Fruit fly (Drosophila melanogaster) whole organism, embryonic: ENCODE measurements around the gene CG4839.

Source experiments
- CG10959 ChIP-seq: fragments of 200-800 bp; sonication (Bioruptor generic); IDR thresholded peaks from 2 replicates; pipeline ENCODE4 v1.3.6; 2022; ENCODE audit warnings: missing biosample characterization, missing genetic modification characterization
- CG12104 ChIP-seq: fragments of 200-800 bp; sonication (Bioruptor generic); optimal IDR thresholded peaks from 3 replicates; lab custom pipeline; 2016; ENCODE audit warnings: missing biosample characterization, missing genetic modification characterization
- CG12236 ChIP-seq: fragments of 200-800 bp; sonication (Bioruptor generic); optimal IDR thresholded peaks from 2 replicates; lab custom pipeline; 2016; ENCODE audit warnings: missing biosample characterization, missing genetic modification characterization
- CG1529 ChIP-seq: fragments of 200-800 bp; sonication (Bioruptor generic); optimal IDR thresholded peaks from 3 replicates; lab custom pipeline; 2018; ENCODE audit warnings: missing biosample characterization, missing genetic modification characterization
- CG1602 ChIP-seq: fragments of 200-800 bp; sonication (Bioruptor generic); optimal IDR thresholded peaks from 3 replicates; lab custom pipeline; 2016; ENCODE audit warnings: missing biosample characterization, missing genetic modification characterization
- CG17568 ChIP-seq: fragments of 200-800 bp; sonication (Bioruptor generic); optimal IDR thresholded peaks from 2 replicates; lab custom pipeline; 2018; ENCODE audit warnings: missing biosample characterization, mild to moderate bottlenecking, missing genetic modification characterization, moderate library complexity
- CG17612 ChIP-seq: fragments of 200-800 bp; sonication (Bioruptor generic); IDR thresholded peaks from 2 replicates; pipeline ENCODE4 v1.3.6; 2022; ENCODE audit warnings: missing biosample characterization, missing genetic modification characterization
- CG17802 ChIP-seq: fragments of 200-800 bp; sonication (Bioruptor generic); optimal IDR thresholded peaks from 2 replicates; lab custom pipeline; 2018; ENCODE audit warnings: missing biosample characterization, mild to moderate bottlenecking, missing genetic modification characterization, moderate library complexity
- CG1792 ChIP-seq: fragments of 200-800 bp; sonication (Bioruptor generic); optimal IDR thresholded peaks from 2 replicates; lab custom pipeline; 2016; ENCODE audit warnings: missing biosample characterization, missing genetic modification characterization
- CG2116 ChIP-seq: fragments of 200-800 bp; sonication (Bioruptor generic); optimal IDR thresholded peaks from 3 replicates; lab custom pipeline; 2018; ENCODE audit warnings: missing biosample characterization, mild to moderate bottlenecking, missing genetic modification characterization
- CG2678 ChIP-seq: fragments of 200-800 bp; sonication (Bioruptor generic); optimal IDR thresholded peaks from 3 replicates; lab custom pipeline; 2019; ENCODE audit warnings: missing biosample characterization, mild to moderate bottlenecking, missing genetic modification characterization, moderate library complexity
- CG2875 ChIP-seq: fragments of 200-800 bp; sonication (Bioruptor generic); optimal IDR thresholded peaks from 2 replicates; lab custom pipeline; 2017; ENCODE audit warnings: missing biosample characterization, mild to moderate bottlenecking, missing genetic modification characterization, missing genetic modification reagents
- CG3847 ChIP-seq: fragments of 200-800 bp; sonication (Bioruptor generic); IDR thresholded peaks from 2 replicates; pipeline ENCODE4 v1.3.6; 2022; ENCODE audit warnings: missing biosample characterization, missing genetic modification characterization
- CG4820 ChIP-seq: fragments of 200-800 bp; sonication (Bioruptor generic); optimal IDR thresholded peaks from 3 replicates; lab custom pipeline; 2016; ENCODE audit warnings: missing biosample characterization, missing genetic modification characterization
- CG4854 ChIP-seq: fragments of 200-800 bp; sonication (Bioruptor generic); optimal IDR thresholded peaks from 2 replicates; lab custom pipeline; 2016; ENCODE audit warnings: missing biosample characterization, missing genetic modification characterization, inconsistent platforms
- CG5180 ChIP-seq: fragments of 200-800 bp; sonication (Bioruptor generic); optimal IDR thresholded peaks from 3 replicates; lab custom pipeline; 2017; ENCODE audit warnings: missing biosample characterization, missing genetic modification characterization, mild to moderate bottlenecking, moderate library complexity, missing genetic modification reagents
- CG6175 ChIP-seq: fragments of 200-800 bp; sonication (Bioruptor generic); IDR thresholded peaks from 3 replicates; pipeline ENCODE4 v1.3.6; 2022; ENCODE audit warnings: missing biosample characterization, missing genetic modification characterization
- CG6272 ChIP-seq: fragments of 200-800 bp; sonication (Bioruptor generic); IDR thresholded peaks from 2 replicates; pipeline ENCODE4 v1.3.6; 2022; ENCODE audit warnings: missing biosample characterization, missing genetic modification characterization
- CG7839 ChIP-seq: fragments of 200-800 bp; sonication (Bioruptor generic); optimal IDR thresholded peaks from 3 replicates; lab custom pipeline; 2018; ENCODE audit warnings: missing biosample characterization, mild to moderate bottlenecking, missing genetic modification characterization, moderate library complexity
- CG8089 ChIP-seq: fragments of 200-800 bp; sonication (Bioruptor generic); optimal IDR thresholded peaks from 3 replicates; lab custom pipeline; 2016; ENCODE audit warnings: missing biosample characterization, missing genetic modification characterization
- CG9817 ChIP-seq: fragments of 200-800 bp; sonication (Bioruptor generic); optimal IDR thresholded peaks from 2 replicates; lab custom pipeline; 2018; ENCODE audit warnings: missing biosample characterization, mild to moderate bottlenecking, missing genetic modification characterization, moderate library complexity
- Hand ChIP-seq: fragments of 200-800 bp; sonication (Bioruptor generic); optimal IDR thresholded peaks from 2 replicates; lab custom pipeline; 2017; ENCODE audit warnings: mild to moderate bottlenecking, missing biosample characterization, missing genetic modification reagents, missing genetic modification characterization
- Hmx ChIP-seq: fragments of 200-800 bp; sonication (Bioruptor generic); optimal IDR thresholded peaks from 2 replicates; lab custom pipeline; 2016; ENCODE audit warnings: missing biosample characterization, missing genetic modification characterization
- Lpt ChIP-seq: fragments of >200 bp; optimal IDR thresholded peaks from 2 replicates; lab custom pipeline; 2018; ENCODE audit warnings: missing biosample characterization, missing genetic modification characterization
- MTF-1 ChIP-seq: fragments of 200-800 bp; sonication (Bioruptor generic); optimal IDR thresholded peaks from 2 replicates; lab custom pipeline; 2018; ENCODE audit warnings: missing biosample characterization, mild to moderate bottlenecking, missing genetic modification characterization, borderline replicate concordance
- NFAT ChIP-seq: fragments of 200-800 bp; sonication (Bioruptor generic); IDR thresholded peaks from 2 replicates; pipeline ENCODE4 v1.3.6; 2022; ENCODE audit warnings: missing biosample characterization, missing genetic modification characterization
- NK7.1 ChIP-seq: fragments of 200-800 bp; sonication (Bioruptor generic); optimal IDR thresholded peaks from 3 replicates; lab custom pipeline; 2016; ENCODE audit warnings: missing biosample characterization, missing genetic modification characterization
- Neu2 ChIP-seq: fragments of 200-800 bp; sonication (Bioruptor generic); optimal IDR thresholded peaks from 3 replicates; lab custom pipeline; 2016; ENCODE audit warnings: missing biosample characterization, missing genetic modification characterization, borderline replicate concordance
- Sox100B ChIP-seq: fragments of 200-800 bp; sonication (Bioruptor generic); optimal IDR thresholded peaks from 3 replicates; lab custom pipeline; 2018; ENCODE audit warnings: missing biosample characterization, mild to moderate bottlenecking, missing genetic modification characterization
- Usf ChIP-seq: fragments of 200-800 bp; sonication (Bioruptor generic); optimal IDR thresholded peaks from 2 replicates; lab custom pipeline; 2017; ENCODE audit warnings: missing genotype, missing biosample characterization, missing genetic modification characterization
- ase ChIP-seq: fragments of 200-800 bp; sonication (Bioruptor generic); IDR thresholded peaks from 3 replicates; pipeline ENCODE4 v1.3.6; 2022; ENCODE audit warnings: missing biosample characterization, missing genetic modification characterization
- ash1 ChIP-seq: fragments of 200-800 bp; sonication (Bioruptor generic); optimal IDR thresholded peaks from 2 replicates; lab custom pipeline; 2018; ENCODE audit warnings: missing biosample characterization, mild to moderate bottlenecking, missing genetic modification characterization
- caup ChIP-seq: fragments of 200-800 bp; sonication (Bioruptor generic); optimal IDR thresholded peaks from 3 replicates; lab custom pipeline; 2017; ENCODE audit warnings: missing biosample characterization, mild to moderate bottlenecking, missing genetic modification characterization, moderate library complexity; ENCODE audit not compliant: severe bottlenecking
- crc ChIP-seq: fragments of 200-800 bp; sonication (Bioruptor generic); optimal IDR thresholded peaks from 2 replicates; lab custom pipeline; 2016; ENCODE audit warnings: missing biosample characterization, missing genetic modification characterization
- crol ChIP-seq: fragments of 200-800 bp; sonication (Bioruptor generic); IDR thresholded peaks from 2 replicates; pipeline ENCODE4 v1.3.6; 2022; ENCODE audit warnings: missing biosample characterization, missing genetic modification characterization
- ems ChIP-seq: fragments of 200-800 bp; sonication (Bioruptor generic); optimal IDR thresholded peaks from 3 replicates; lab custom pipeline; 2016; ENCODE audit warnings: missing biosample characterization, missing genetic modification characterization
- eyg ChIP-seq: fragments of 200-800 bp; sonication (Bioruptor generic); optimal IDR thresholded peaks from 3 replicates; lab custom pipeline; 2016; ENCODE audit warnings: missing biosample characterization, missing genetic modification characterization
- grau ChIP-seq: fragments of 200-800 bp; optimal IDR thresholded peaks from 3 replicates; lab custom pipeline; 2019; ENCODE audit warnings: missing biosample characterization, mild to moderate bottlenecking, missing genetic modification characterization, moderate library complexity
- gsb-n ChIP-seq: fragments of 200-800 bp; sonication (Bioruptor generic); optimal IDR thresholded peaks from 3 replicates; lab custom pipeline; 2018; ENCODE audit warnings: missing biosample characterization, mild to moderate bottlenecking, missing genetic modification characterization
- jumu ChIP-seq: fragments of 200-800 bp; sonication (Bioruptor generic); optimal IDR thresholded peaks from 3 replicates; lab custom pipeline; 2016; ENCODE audit warnings: missing biosample characterization, missing genetic modification characterization
- ken ChIP-seq: fragments of 200-800 bp; sonication (Bioruptor generic); IDR thresholded peaks from 3 replicates; pipeline ENCODE4 v1.3.6; 2022; ENCODE audit warnings: missing biosample characterization, missing genetic modification characterization
- klu ChIP-seq: fragments of 200-800 bp; sonication (Bioruptor generic); IDR thresholded peaks from 2 replicates; pipeline ENCODE4 v1.3.6; 2022; ENCODE audit warnings: missing biosample characterization, missing genetic modification characterization
- lbe ChIP-seq: fragments of 200-800 bp; sonication (Bioruptor generic); optimal IDR thresholded peaks from 2 replicates; lab custom pipeline; 2016; ENCODE audit warnings: missing biosample characterization, mild to moderate bottlenecking, missing genetic modification characterization
- lmd ChIP-seq: fragments of 200-800 bp; sonication (Bioruptor generic); IDR thresholded peaks from 2 replicates; pipeline ENCODE4 v1.3.6; 2022; ENCODE audit warnings: missing biosample characterization, missing genetic modification characterization
- odd ChIP-seq: fragments of 200-800 bp; sonication (Bioruptor generic); optimal IDR thresholded peaks from 2 replicates; lab custom pipeline; 2017; ENCODE audit warnings: missing biosample characterization, mild to moderate bottlenecking, missing genetic modification characterization
- pfk ChIP-seq: fragments of 200-800 bp; sonication (Bioruptor generic); optimal IDR thresholded peaks from 2 replicates; lab custom pipeline; 2018; ENCODE audit warnings: missing biosample characterization, mild to moderate bottlenecking, missing genetic modification characterization, moderate library complexity
- run ChIP-seq: fragments of 200-800 bp; sonication (Bioruptor generic); optimal IDR thresholded peaks from 3 replicates; lab custom pipeline; 2018; ENCODE audit warnings: missing biosample characterization, mild to moderate bottlenecking, missing genetic modification characterization
- stc ChIP-seq: fragments of 200-800 bp; sonication (Bioruptor generic); IDR thresholded peaks from 2 replicates; pipeline ENCODE4 v1.3.6; 2022; ENCODE audit warnings: missing biosample characterization, missing genetic modification characterization
- tio ChIP-seq: fragments of 200-800 bp; sonication (Bioruptor generic); optimal IDR thresholded peaks from 2 replicates; lab custom pipeline; 2017; ENCODE audit warnings: missing biosample characterization, missing genetic modification characterization, inconsistent platforms
- tna ChIP-seq: fragments of 200-800 bp; sonication (Bioruptor generic); IDR thresholded peaks from 2 replicates; pipeline ENCODE4 v1.3.6; 2022; ENCODE audit warnings: missing biosample characterization, missing genetic modification characterization; ENCODE audit not compliant: partially characterized antibody
- tx ChIP-seq: fragments of 200-800 bp; sonication (Bioruptor generic); optimal IDR thresholded peaks from 2 replicates; lab custom pipeline; 2016; ENCODE audit warnings: missing biosample characterization, missing genetic modification characterization
- zfh1 ChIP-seq: fragments of 200-800 bp; sonication (Bioruptor generic); IDR thresholded peaks from 3 replicates; pipeline ENCODE4 v1.3.6; 2022; ENCODE audit warnings: missing biosample characterization, missing genetic modification characterization

CG4839 gene

dm6 chr2L:10143334-10143733, 1.2 kb upstream of the CG4839 start (continued):
- TF ChIP-seq Usf (GFP tag; lab: Kevin White, UChicago) (no peak), Lpt (GFP tag; lab: Kevin White, UChicago) (no peak), Hmx (GFP tag; lab: Kevin White, UChicago) (no peak), CG17568 (no peak), lbe (GFP tag; lab: Kevin White, UChicago) (no peak), crol (GFP tag; lab: Robert Waterston, UW) (no peak), Neu2 (GFP tag; lab: Kevin White, UChicago) (no peak), ken (GFP tag; lab: Robert Waterston, UW) (no peak), CG8089 (GFP tag; lab: Kevin White, UChicago) (no peak), zfh1 (GFP tag; lab: Robert Waterston, UW) (no peak), CG12236 (GFP tag; lab: Kevin White, UChicago) (no peak), ase (GFP tag; lab: Robert Waterston, UW) (no peak), stc (peak; percentile 51; the same call in 1 of the 2 replicates), tx (no peak), caup (GFP tag; lab: Kevin White, UChicago) (peak; percentile 81), CG7839 (peak; percentile 26), lmd (GFP tag; lab: Robert Waterston, UW) (0 out of 2 replicates have a peak, but pooled peaks have one; percentile 10), CG17612 (GFP tag; lab: Robert Waterston, UW) (no peak), odd (GFP tag; lab: Kevin White, UChicago) (no peak), klu (GFP tag; lab: Robert Waterston, UW) (peak; percentile 42; the same call in 1 of the 2 replicates), CG5180 (GFP tag; lab: Kevin White, UChicago) (peak; percentile 36), CG10959 (GFP tag; lab: Robert Waterston, UW) (no peak), CG6175 (GFP tag; lab: Robert Waterston, UW) (no peak), grau (tag; lab: Kevin White, UChicago) (no peak), ash1 (no peak), MTF-1 (peak; percentile 55), Sox100B (peak; percentile 73), CG1529 (GFP tag; lab: Kevin White, UChicago) (no peak), NK7.1 (GFP tag; lab: Kevin White, UChicago) (no peak), CG6272 (GFP tag; lab: Robert Waterston, UW) (no peak), NFAT (GFP tag; lab: Robert Waterston, UW) (no peak; the same call in 1 of the 2 replicates), pfk (GFP tag; lab: Kevin White, UChicago) (no peak), CG12104 (GFP tag; lab: Kevin White, UChicago) (peak; percentile 22), CG9817 (no peak), CG2116 (no peak), ems (GFP tag; lab: Kevin White, UChicago) (no peak), Hand (GFP tag; lab: Kevin White, UChicago) (no peak), gsb-n (no peak), CG3847 (GFP tag; lab: Robert Waterston, UW) (no peak), CG1792 (GFP tag; lab: Kevin White, UChicago) (no peak), CG4820 (GFP tag; lab: Kevin White, UChicago) (no peak), run (no peak), CG4854 (no peak), crc (GFP tag; lab: Kevin White, UChicago) (peak; percentile 29), jumu (no peak), tio (GFP tag; lab: Kevin White, UChicago) (no peak), CG2875 (GFP tag; lab: Kevin White, UChicago) (no peak), eyg (no peak), CG2678 (tag; lab: Kevin White, UChicago) (peak; percentile 62), CG1602 (no peak), CG17802 (no peak), tna (GFP tag; lab: Robert Waterston, UW) (no peak)
